Worm (Caenorhabditis elegans) whole organism, L2 larva: ENCODE results near the gene F56A8.9.

Experiments
- C34F6.9 ChIP-seq: fragments of 150-350 bp; optimal IDR thresholded peaks from 2 replicates; lab custom pipeline; 2014; ENCODE audit warnings: missing biosample characterization, missing genetic modification characterization
- F13H6.1 ChIP-seq: sonication (generic microtip); optimal IDR thresholded peaks from 2 replicates; lab custom pipeline; 2016; ENCODE audit warnings: missing genetic modification characterization, missing compliant biosample characterization
- R02D3.7 ChIP-seq: fragments of 150-350 bp; optimal IDR thresholded peaks from 2 replicates; lab custom pipeline; 2014; ENCODE audit warnings: missing biosample characterization, missing genetic modification characterization
- Y55F3AM.14 ChIP-seq: fragments of 200-800 bp; sonication (Bioruptor generic); optimal IDR thresholded peaks from 2 replicates; lab custom pipeline; 2018; ENCODE audit warnings: mild to moderate bottlenecking, missing genetic modification characterization, missing compliant biosample characterization
- ZK546.5 ChIP-seq: sonication (generic microtip); optimal IDR thresholded peaks from 2 replicates; lab custom pipeline; 2017; ENCODE audit warnings: missing biosample characterization, missing genetic modification characterization
- alr-1 ChIP-seq: fragments of 150-350 bp; optimal IDR thresholded peaks from 2 replicates; lab custom pipeline; 2014; ENCODE audit warnings: missing biosample characterization, missing genetic modification characterization
- aly-2 ChIP-seq: fragments of 150-350 bp; optimal IDR thresholded peaks from 2 replicates; lab custom pipeline; 2014; ENCODE audit warnings: missing biosample characterization, missing genetic modification characterization
- ama-1 ChIP-seq: fragments of 150-350 bp; optimal IDR thresholded peaks from 2 replicates; lab custom pipeline; 2018; ENCODE audit warnings: inconsistent platforms
- blmp-1 ChIP-seq: sonication (generic microtip); optimal IDR thresholded peaks from 2 replicates; lab custom pipeline; 2017; ENCODE audit warnings: missing genetic modification characterization, mild to moderate bottlenecking, missing compliant biosample characterization, antibody characterized with exemption, moderate library complexity; ENCODE audit not compliant: insufficient read depth
- ceh-16 ChIP-seq: fragments of 150-350 bp; optimal IDR thresholded peaks from 2 replicates; lab custom pipeline; 2014; ENCODE audit warnings: missing biosample characterization, missing genetic modification characterization
- ceh-82 ChIP-seq: fragments of 150-350 bp; optimal IDR thresholded peaks from 2 replicates; lab custom pipeline; 2014; ENCODE audit warnings: missing biosample characterization, missing genetic modification characterization
- crh-2 ChIP-seq: sonication (generic microtip); optimal IDR thresholded peaks from 2 replicates; lab custom pipeline; 2017; ENCODE audit warnings: missing biosample characterization, missing genetic modification characterization
- dmd-4 ChIP-seq: sonication (generic microtip); optimal IDR thresholded peaks from 2 replicates; lab custom pipeline; 2017; ENCODE audit warnings: missing biosample characterization, missing genetic modification characterization
- egl-27 ChIP-seq: sonication (generic microtip); optimal IDR thresholded peaks from 3 replicates; lab custom pipeline; 2017; ENCODE audit warnings: missing biosample characterization, missing genetic modification reagents, missing genetic modification characterization
- elt-1 ChIP-seq: fragments of 150-350 bp; optimal IDR thresholded peaks from 2 replicates; lab custom pipeline; 2014; ENCODE audit warnings: missing biosample characterization, missing genetic modification characterization
- elt-3 ChIP-seq: sonication (generic microtip); optimal IDR thresholded peaks from 2 replicates; lab custom pipeline; 2017; ENCODE audit warnings: missing biosample characterization, missing genetic modification characterization
- fos-1 ChIP-seq: fragments of 150-350 bp; optimal IDR thresholded peaks from 2 replicates; lab custom pipeline; 2014; ENCODE audit warnings: missing biosample characterization, missing genetic modification characterization
- gmeb-1 ChIP-seq: fragments of 150-350 bp; optimal IDR thresholded peaks from 2 replicates; lab custom pipeline; 2014; ENCODE audit warnings: missing biosample characterization, missing genetic modification characterization
- lin-11 ChIP-seq: fragments of 150-350 bp; sonication (generic microtip); optimal IDR thresholded peaks from 2 replicates; lab custom pipeline; 2014; ENCODE audit warnings: missing biosample characterization, missing genetic modification characterization, inconsistent platforms, mixed read lengths
- lin-13 ChIP-seq: fragments of 150-350 bp; optimal IDR thresholded peaks from 2 replicates; lab custom pipeline; 2014; ENCODE audit warnings: missing biosample characterization, missing genetic modification reagents, missing genetic modification characterization
- lin-39 ChIP-seq: fragments of 150-350 bp; optimal IDR thresholded peaks from 2 replicates; lab custom pipeline; 2014; ENCODE audit warnings: missing biosample characterization, missing genetic modification reagents, missing genetic modification characterization
- lsy-2 ChIP-seq, 2 experiments: fragments of 150-350 bp in 1 of 2; sonication (generic microtip) in 1 of 2; optimal IDR thresholded peaks; 2 replicates each; lab custom pipeline; 2014 to 2017; ENCODE audit warnings: missing biosample characterization in 2 of 2, missing genetic modification characterization in 2 of 2
- mab-5 ChIP-seq: fragments of 150-350 bp; optimal IDR thresholded peaks from 2 replicates; lab custom pipeline; 2014; ENCODE audit warnings: missing biosample characterization, missing genetic modification characterization
- mbf-1 ChIP-seq: sonication (generic microtip); optimal IDR thresholded peaks from 2 replicates; lab custom pipeline; 2017; ENCODE audit warnings: missing biosample characterization, missing genetic modification characterization
- mdl-1 ChIP-seq, 2 experiments: fragments of 150-350 bp in 1 of 2; sonication (generic microtip) in 1 of 2; optimal IDR thresholded peaks; 2 replicates each; lab custom pipeline; 2017; ENCODE audit warnings: missing biosample characterization in 2 of 2, missing genetic modification characterization in 2 of 2
- nhr-10 ChIP-seq: sonication (generic microtip); optimal IDR thresholded peaks from 2 replicates; lab custom pipeline; 2017; ENCODE audit warnings: missing biosample characterization, missing genetic modification characterization
- nhr-11 ChIP-seq: fragments of 150-350 bp; optimal IDR thresholded peaks from 2 replicates; lab custom pipeline; 2014; ENCODE audit warnings: missing biosample characterization, missing genetic modification characterization
- nhr-12 ChIP-seq: fragments of 150-350 bp; optimal IDR thresholded peaks from 2 replicates; lab custom pipeline; 2014; ENCODE audit warnings: missing biosample characterization, missing genetic modification characterization
- nhr-129 ChIP-seq: fragments of 150-350 bp; optimal IDR thresholded peaks from 2 replicates; lab custom pipeline; 2014; ENCODE audit warnings: missing biosample characterization, missing genetic modification characterization
- nhr-21 ChIP-seq: fragments of 150-350 bp; optimal IDR thresholded peaks from 2 replicates; lab custom pipeline; 2014; ENCODE audit warnings: missing biosample characterization, missing genetic modification characterization
- nhr-23 ChIP-seq: fragments of 150-350 bp; optimal IDR thresholded peaks from 2 replicates; lab custom pipeline; 2014; ENCODE audit warnings: missing biosample characterization, missing genetic modification reagents, missing genetic modification characterization
- nhr-237 ChIP-seq: fragments of 150-350 bp; optimal IDR thresholded peaks from 2 replicates; lab custom pipeline; 2014; ENCODE audit warnings: missing biosample characterization, missing genetic modification characterization
- nhr-25 ChIP-seq: fragments of 150-350 bp; sonication (generic microtip); optimal IDR thresholded peaks from 3 replicates; lab custom pipeline; 2014; ENCODE audit warnings: missing biosample characterization, missing genetic modification characterization
- nhr-6 ChIP-seq: fragments of 150-350 bp; optimal IDR thresholded peaks from 2 replicates; lab custom pipeline; 2014; ENCODE audit warnings: missing biosample characterization, missing genetic modification characterization
- nhr-77 ChIP-seq: fragments of 150-350 bp; optimal IDR thresholded peaks from 2 replicates; lab custom pipeline; 2014; ENCODE audit warnings: missing biosample characterization, missing genetic modification characterization
- peb-1 ChIP-seq: fragments of 150-350 bp; optimal IDR thresholded peaks from 2 replicates; lab custom pipeline; 2014; ENCODE audit warnings: missing biosample characterization, missing genetic modification characterization
- sem-4 ChIP-seq: fragments of 150-350 bp; optimal IDR thresholded peaks from 2 replicates; lab custom pipeline; 2014; ENCODE audit warnings: missing biosample characterization, missing genetic modification reagents, missing genetic modification characterization
- skn-1 ChIP-seq: sonication (generic microtip); optimal IDR thresholded peaks from 2 replicates; lab custom pipeline; 2017; ENCODE audit warnings: missing biosample characterization, missing genetic modification characterization
- sma-3 ChIP-seq: sonication (generic microtip); optimal IDR thresholded peaks from 2 replicates; lab custom pipeline; 2016; ENCODE audit warnings: missing genetic modification reagents, missing genetic modification characterization, missing compliant biosample characterization
- sma-9 ChIP-seq, 2 experiments: fragments of 150-350 bp in 1 of 2; sonication (generic microtip) in 1 of 2; optimal IDR thresholded peaks; 2 replicates each; lab custom pipeline; 2014 to 2016; ENCODE audit warnings: missing genetic modification characterization in 2 of 2, mild to moderate bottlenecking in 1 of 2, missing biosample characterization in 1 of 2, missing compliant biosample characterization in 1 of 2, missing genetic modification reagents in 1 of 2, moderate library complexity in 1 of 2
- snpc-4 ChIP-seq: fragments of 150-350 bp; optimal IDR thresholded peaks from 2 replicates; lab custom pipeline; 2014; ENCODE audit warnings: missing biosample characterization, missing genetic modification characterization
- unc-39 ChIP-seq: fragments of 150-350 bp; optimal IDR thresholded peaks from 2 replicates; lab custom pipeline; 2014; ENCODE audit warnings: missing biosample characterization, missing genetic modification characterization
- unc-55 ChIP-seq: fragments of 150-350 bp; sonication (generic microtip); optimal IDR thresholded peaks from 3 replicates; lab custom pipeline; 2014; ENCODE audit warnings: missing biosample characterization, missing genetic modification reagents, missing genetic modification characterization
- unc-62 ChIP-seq: fragments of 150-350 bp; optimal IDR thresholded peaks from 2 replicates; lab custom pipeline; 2014; ENCODE audit warnings: missing biosample characterization, missing genetic modification reagents, missing genetic modification characterization
- zag-1 ChIP-seq: fragments of 150-350 bp; optimal IDR thresholded peaks from 2 replicates; lab custom pipeline; 2014; ENCODE audit warnings: missing biosample characterization, missing genetic modification characterization
- ztf-1 ChIP-seq: fragments of 200-800 bp; sonication (Bioruptor generic); conservative IDR thresholded peaks from 2 replicates; pipeline ENCODE4 v1.3.6; 2022; ENCODE audit warnings: missing genetic modification characterization, missing compliant biosample characterization
- ztf-11 ChIP-seq: sonication (generic microtip); optimal IDR thresholded peaks from 2 replicates; lab custom pipeline; 2017; ENCODE audit warnings: missing biosample characterization, missing genetic modification characterization
- ztf-4 ChIP-seq: fragments of 150-350 bp; optimal IDR thresholded peaks from 2 replicates; lab custom pipeline; 2014; ENCODE audit warnings: missing biosample characterization, missing genetic modification characterization

F56A8.9 gene

ce11 chrIII:13268856-13269255, 14.4 kb downstream of the F56A8.9 start, which contains the start of gene cpf-2 (continued):
- TF ChIP-seq lin-11 (tag; lab: Kevin White, UChicago) (peak; percentile 82), C34F6.9 (tag; lab: Kevin White, UChicago) (peak; percentile 80), F13H6.1 (tag; lab: Kevin White, UChicago) (peak; percentile 84), unc-62 (no peak), sma-9 (GFP tag; optimal IDR thresholded peaks at IDR 0.05; lab: Kevin White, UChicago) (peak; percentile 74), sma-9 (tag; optimal IDR thresholded peaks at IDR 0.05; lab: Kevin White, UChicago) (no peak), zag-1 (tag; lab: Kevin White, UChicago) (no peak), ceh-16 (tag; lab: Kevin White, UChicago) (peak; percentile 70), nhr-21 (tag; lab: Kevin White, UChicago) (peak; percentile 77), egl-27 (no peak), mbf-1 (no peak), snpc-4 (tag; lab: Kevin White, UChicago) (no peak)

ce11 chrIII:13270896-13271295, 16.4 kb downstream of the F56A8.9 start:
- no peak for TF ChIP-seq ceh-16 (tag; lab: Kevin White, UChicago)
- TF ChIP-seq ceh-82 (tag; lab: Kevin White, UChicago), result no peak
- TF ChIP-seq C34F6.9 (tag; lab: Kevin White, UChicago), result peak; percentile 79
- TF ChIP-seq ztf-1, result no peak
- peak; percentile 8 for TF ChIP-seq nhr-129 (tag; lab: Kevin White, UChicago)
- TF ChIP-seq peb-1, result no peak
- no peak for TF ChIP-seq nhr-77 (tag; lab: Kevin White, UChicago)
- TF ChIP-seq R02D3.7 (tag; lab: Kevin White, UChicago), result no peak
- TF ChIP-seq ztf-4, result no peak
- no peak for TF ChIP-seq egl-27
- no peak for TF ChIP-seq lin-39 (tag; lab: Kevin White, UChicago)
- no peak for TF ChIP-seq nhr-21 (tag; lab: Kevin White, UChicago)
- TF ChIP-seq sma-9 (GFP tag; optimal IDR thresholded peaks at IDR 0.05; lab: Kevin White, UChicago), result no peak
- no peak for TF ChIP-seq sma-9 (tag; optimal IDR thresholded peaks at IDR 0.05; lab: Kevin White, UChicago)
- no peak for TF ChIP-seq crh-2
- no peak for TF ChIP-seq nhr-6 (tag; lab: Kevin White, UChicago)
- no peak for TF ChIP-seq gmeb-1 (tag; lab: Kevin White, UChicago)
- TF ChIP-seq mdl-1 (tag; optimal IDR thresholded peaks at IDR 0.05; lab: Kevin White, UChicago), result peak in 1 of 2 experiments; percentile 2
- no peak for TF ChIP-seq mbf-1
- no peak for TF ChIP-seq fos-1 (tag; lab: Kevin White, UChicago)
- no peak for TF ChIP-seq nhr-25 (tag; lab: Kevin White, UChicago)
- no peak for TF ChIP-seq unc-62
- TF ChIP-seq nhr-12 (tag; lab: Kevin White, UChicago), result no peak
- peak; percentile 57 for TF ChIP-seq zag-1 (tag; lab: Kevin White, UChicago)
- no peak for TF ChIP-seq lin-13 (GFP tag; lab: Kevin White, UChicago)
- TF ChIP-seq nhr-10 (tag; lab: Kevin White, UChicago), result no peak
- TF ChIP-seq blmp-1 (tag; lab: Kevin White, UChicago), result no peak
- TF ChIP-seq dmd-4 (tag; lab: Kevin White, UChicago), result no peak
- no peak for TF ChIP-seq sma-3 (GFP tag; lab: Kevin White, UChicago)
- TF ChIP-seq lsy-2 (tag; optimal IDR thresholded peaks at IDR 0.05; lab: Kevin White, UChicago), result peak in 1 of 2 experiments; percentile 54
- TF ChIP-seq aly-2 (tag; lab: Kevin White, UChicago), result no peak
- peak; percentile 25 for TF ChIP-seq Y55F3AM.14 (GFP tag; lab: Kevin White, UChicago)
- TF ChIP-seq mab-5 (tag; lab: Kevin White, UChicago), result no peak
- TF ChIP-seq F13H6.1 (tag; lab: Kevin White, UChicago), result no peak
- no peak for TF ChIP-seq elt-1
- TF ChIP-seq lin-11 (tag; lab: Kevin White, UChicago), result no peak
- no peak for TF ChIP-seq unc-39 (tag; lab: Kevin White, UChicago)
- no peak for TF ChIP-seq skn-1 (tag; lab: Kevin White, UChicago)
- no peak for TF ChIP-seq snpc-4 (tag; lab: Kevin White, UChicago)
- no peak for TF ChIP-seq elt-3 (tag; lab: Kevin White, UChicago)
- TF ChIP-seq ama-1 (lab: Kevin White, UChicago), result no peak
- no peak for TF ChIP-seq ztf-11 (tag; lab: Kevin White, UChicago)
- no peak for TF ChIP-seq nhr-23 (tag; lab: Kevin White, UChicago)
- no peak for TF ChIP-seq alr-1 (tag; lab: Kevin White, UChicago)
- TF ChIP-seq ZK546.5 (tag; lab: Kevin White, UChicago), result no peak
- TF ChIP-seq unc-55 (GFP tag; lab: Kevin White, UChicago), result peak; percentile 84
- TF ChIP-seq nhr-237 (tag; lab: Kevin White, UChicago), result no peak
- TF ChIP-seq sem-4 (tag; lab: Kevin White, UChicago), result peak; percentile 3
- TF ChIP-seq nhr-11 (tag; lab: Kevin White, UChicago), result no peak
